Worm (Caenorhabditis elegans) whole organism, midembryonic: ENCODE measurements around the gene pcs-1.

Experiments used
- ref-1 ChIP-seq: fragments of 200-800 bp; sonication (Bioruptor generic); conservative IDR thresholded peaks from 2 replicates; pipeline ENCODE4 v1.3.6; 2022; ENCODE audit warnings: missing genetic modification reagents, missing genetic modification characterization, missing compliant biosample characterization
- ztf-23 ChIP-seq: fragments of 200-800 bp; sonication (Bioruptor generic); IDR thresholded peaks from 2 replicates; pipeline ENCODE4 v1.3.6; 2022; ENCODE audit warnings: missing genetic modification reagents, missing genetic modification characterization, missing compliant biosample characterization

ce11 chrII:11569213-11569868 is 8.2 kb downstream of the pcs-1 start, which contains the start of the genes F54D5.23 and F54D5.4:
- TF ChIP-seq ztf-23 (GFP tag; lab: Robert Waterston, UW) (no peak), ref-1 (GFP tag; lab: Robert Waterston, UW) (no peak)
